Fruit fly (Drosophila melanogaster): ENCODE measurements around the gene CG13946.

dm6 chr2L:825768-826263, 49.5 kb downstream of the CG13946 start, which contains the start of the genes CG3862 and dock:
- TF ChIP-seq CG10631 (GFP tag; optimal IDR thresholded peaks at IDR 0.05), result no peak
- peak; percentile 13 for TF ChIP-seq achi (GFP tag; optimal IDR thresholded peaks at IDR 0.05)
- TF ChIP-seq fd59A (GFP tag; optimal IDR thresholded peaks at IDR 0.05), result no peak
- TF ChIP-seq spab (GFP tag; optimal IDR thresholded peaks at IDR 0.05), result no peak
- TF ChIP-seq vri (GFP tag; optimal IDR thresholded peaks at IDR 0.05), result peak; percentile 70
- no peak for TF ChIP-seq Gug (GFP tag; IDR thresholded peaks at IDR 0.05)
- TF ChIP-seq CG10669 (GFP tag; optimal IDR thresholded peaks at IDR 0.05), result peak; percentile 9
